Fruit fly (Drosophila melanogaster): ENCODE measurements around the gene CG32638.

The CG32638 gene

dm6 chrX:13089375-13089774 lies 39.2 kb downstream of the CG32638 start:
- no peak for TF ChIP-seq CG32532 (GFP tag; IDR thresholded peaks at IDR 0.05)
- TF ChIP-seq HLHmδ (GFP tag; optimal IDR thresholded peaks at IDR 0.05): peak; percentile 20
- TF ChIP-seq Dfd (GFP tag; optimal IDR thresholded peaks at IDR 0.05): no peak
- no peak for TF ChIP-seq insv (GFP tag; optimal IDR thresholded peaks at IDR 0.05)
- no peak for TF ChIP-seq dmrt99B (tag; optimal IDR thresholded peaks at IDR 0.05)
- no peak for TF ChIP-seq ERR (GFP tag; optimal IDR thresholded peaks at IDR 0.05)
- TF ChIP-seq sisA (GFP tag; IDR thresholded peaks at IDR 0.05): no peak
- TF ChIP-seq lola (GFP tag; optimal IDR thresholded peaks at IDR 0.05): no peak
- no peak for TF ChIP-seq ab (GFP tag; optimal IDR thresholded peaks at IDR 0.05)
- peak; percentile 32 for TF ChIP-seq sens (GFP tag)
- no peak for TF ChIP-seq Camta (GFP tag; optimal IDR thresholded peaks at IDR 0.05)
- no peak for TF ChIP-seq dan (GFP tag; IDR thresholded peaks at IDR 0.05)
- no peak for TF ChIP-seq CG3847 (GFP tag; IDR thresholded peaks at IDR 0.05)
- no peak for TF ChIP-seq vfl (GFP tag; optimal IDR thresholded peaks at IDR 0.05)
- no peak for TF ChIP-seq sima (GFP tag; optimal IDR thresholded peaks at IDR 0.05)
- TF ChIP-seq corto (GFP tag; optimal IDR thresholded peaks at IDR 0.05): no peak
- 0 out of 2 replicates have a peak, but pooled peaks have one; percentile 21 for TF ChIP-seq CG43689 (GFP tag; IDR thresholded peaks at IDR 0.05)
- TF ChIP-seq CG32767 (GFP tag; IDR thresholded peaks at IDR 0.05): no peak
- no peak for TF ChIP-seq CG4360 (GFP tag; IDR thresholded peaks at IDR 0.05)
- TF ChIP-seq Ets97D (GFP tag; optimal IDR thresholded peaks at IDR 0.05): peak; percentile 60
- no peak for TF ChIP-seq Sox102F (GFP tag; optimal IDR thresholded peaks at IDR 0.05)
- TF ChIP-seq CG14667 (GFP tag; IDR thresholded peaks at IDR 0.05): no peak
- TF ChIP-seq Fer3 (tag; optimal IDR thresholded peaks at IDR 0.05): no peak
- TF ChIP-seq CG5953 (GFP tag; IDR thresholded peaks at IDR 0.05): 0 out of 2 replicates have a peak, but pooled peaks have one; percentile 4
- no peak for TF ChIP-seq jing (GFP tag; optimal IDR thresholded peaks at IDR 0.05)
- TF ChIP-seq CG13775 (GFP tag; optimal IDR thresholded peaks at IDR 0.05): peak; percentile 96
- TF ChIP-seq CG1024 (GFP tag; IDR thresholded peaks at IDR 0.05): 0 out of 2 replicates have a peak, but pooled peaks have one; percentile 4
- TF ChIP-seq CG9727 (GFP tag; optimal IDR thresholded peaks at IDR 0.05): peak; percentile 23
- no peak for TF ChIP-seq CG6175 (GFP tag; IDR thresholded peaks at IDR 0.05)
- no peak for TF ChIP-seq CG4730 (GFP tag; IDR thresholded peaks at IDR 0.05)
- no peak for TF ChIP-seq Nf-YC (tag; optimal IDR thresholded peaks at IDR 0.05)
- peak; percentile 19; the same call in 1 of the 2 replicates for TF ChIP-seq CG17328 (GFP tag; IDR thresholded peaks at IDR 0.05)
- TF ChIP-seq chm (GFP tag; IDR thresholded peaks at IDR 0.05): peak; percentile 28; the same call in 1 of the 2 replicates
- TF ChIP-seq tna (GFP tag; IDR thresholded peaks at IDR 0.05; ENCODE audit: partially characterized antibody): no peak
- TF ChIP-seq bowl (GFP tag; IDR thresholded peaks at IDR 0.05): 0 out of 2 replicates have a peak, but pooled peaks have one; percentile 9
- TF ChIP-seq pum (GFP tag; optimal IDR thresholded peaks at IDR 0.05): no peak
- peak; percentile 41 for TF ChIP-seq Med (GFP tag)
- TF ChIP-seq CG31388 (GFP tag; optimal IDR thresholded peaks at IDR 0.05): no peak
- TF ChIP-seq Awh (GFP tag; IDR thresholded peaks at IDR 0.05): 0 out of 2 replicates have a peak, but pooled peaks have one; percentile 44
- TF ChIP-seq klu (GFP tag; IDR thresholded peaks at IDR 0.05): no peak

DNA sequence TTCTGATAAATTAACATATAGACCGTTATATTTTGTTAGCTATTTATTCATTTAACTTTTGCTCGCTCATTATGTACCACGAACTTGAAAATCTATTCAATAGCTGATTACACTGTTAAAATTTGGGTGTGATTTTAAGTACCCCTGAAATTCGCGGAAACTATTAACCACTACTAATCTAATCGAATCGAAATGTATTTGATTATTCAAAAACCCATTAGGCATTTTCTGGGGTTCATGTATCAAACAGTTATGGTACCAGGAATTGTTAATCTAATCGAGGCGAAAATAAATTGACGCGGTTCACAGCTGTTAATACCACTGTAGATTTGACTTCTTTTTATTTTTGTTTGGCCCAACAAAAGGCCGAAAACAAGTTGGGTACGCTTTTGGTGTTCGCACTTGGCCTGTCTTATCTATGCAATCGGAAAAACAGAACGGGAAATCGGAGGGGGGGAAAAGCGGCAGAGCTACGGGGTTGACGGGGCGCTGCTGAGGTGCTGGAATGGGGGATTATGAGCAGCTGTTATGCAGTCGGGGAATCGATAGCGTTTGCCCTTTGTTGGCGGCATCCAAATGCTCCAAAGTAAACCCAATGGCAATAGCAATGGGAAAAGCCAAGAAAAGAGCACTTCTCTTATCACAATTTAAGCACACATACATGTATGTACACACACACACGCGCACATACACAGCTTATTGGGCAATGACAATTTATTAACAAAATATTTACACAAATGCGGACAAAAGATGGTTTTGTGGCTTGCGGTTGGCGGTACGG lies 40.4 kb downstream of the CG32638 start:
- no peak for TF ChIP-seq CG16815 (GFP tag; optimal IDR thresholded peaks at IDR 0.05)
- TF ChIP-seq CG2129 (GFP tag; IDR thresholded peaks at IDR 0.05; ENCODE audit: partially characterized antibody): no peak
- TF ChIP-seq CG11085 (GFP tag; IDR thresholded peaks at IDR 0.05): no peak
- TF ChIP-seq chinmo (GFP tag; IDR thresholded peaks at IDR 0.05; ENCODE audit: partially characterized antibody): 0 out of 4 replicates have a peak, but pooled peaks have one; percentile 16
- no peak for TF ChIP-seq al (GFP tag; IDR thresholded peaks at IDR 0.05)
- no peak for TF ChIP-seq Ets65A (GFP tag)
- TF ChIP-seq mld (GFP tag; IDR thresholded peaks at IDR 0.05; ENCODE audit: partially characterized antibody): no peak
- TF ChIP-seq NFAT (GFP tag; IDR thresholded peaks at IDR 0.05): no peak
- TF ChIP-seq CG10366 (GFP tag; IDR thresholded peaks at IDR 0.05): no peak
- TF ChIP-seq CG6813 (GFP tag; optimal IDR thresholded peaks at IDR 0.05): no peak
- peak; percentile 17 for TF ChIP-seq mirr (GFP tag; optimal IDR thresholded peaks at IDR 0.05)
- TF ChIP-seq Oaz (GFP tag; IDR thresholded peaks at IDR 0.05): no peak
- TF ChIP-seq dmrt99B (tag; optimal IDR thresholded peaks at IDR 0.05): peak; percentile 59
